Worm (Caenorhabditis elegans) whole organism, L4 larva: ENCODE measurements around the gene EGAP9.4.

Experiments used
- R02D3.7 ChIP-seq: fragments of 150-350 bp; sonication (generic microtip); optimal IDR thresholded peaks from 3 replicates; lab custom pipeline; 2014; ENCODE audit warnings: missing biosample characterization, missing genetic modification characterization
- Y5F2A.4 ChIP-seq: fragments of 200-800 bp; sonication (Bioruptor generic); optimal IDR thresholded peaks from 2 replicates; lab custom pipeline; 2018; ENCODE audit warnings: mild to moderate bottlenecking, missing genetic modification characterization, missing compliant biosample characterization
- arid-1 ChIP-seq: fragments of 200-800 bp; sonication (Bioruptor generic); conservative IDR thresholded peaks from 2 replicates; pipeline ENCODE4 v1.3.6; 2022; ENCODE audit warnings: missing genetic modification reagents, missing genetic modification characterization, missing compliant biosample characterization
- ceh-62 ChIP-seq: sonication (generic microtip); optimal IDR thresholded peaks from 2 replicates; lab custom pipeline; 2017; ENCODE audit warnings: missing biosample characterization, missing genetic modification characterization
- ces-1 ChIP-seq: fragments of 150-350 bp; sonication (generic microtip); optimal IDR thresholded peaks from 4 replicates; lab custom pipeline; 2014; ENCODE audit warnings: missing biosample characterization, missing genetic modification reagents, missing genetic modification characterization
- daf-16 ChIP-seq, 3 experiments: sonication (generic microtip); optimal IDR thresholded peaks; 2 replicates each; lab custom pipeline; 2016 to 2017; ENCODE audit warnings: missing genetic modification characterization in 3 of 3, missing genetic modification reagents in 3 of 3, mild to moderate bottlenecking in 2 of 3, missing compliant biosample characterization in 2 of 3, missing biosample characterization in 1 of 3, moderate library complexity in 1 of 3
- dmd-6 ChIP-seq: fragments of 200-800 bp; sonication (Bioruptor generic); IDR thresholded peaks from 2 replicates; pipeline ENCODE4 v1.3.6; 2022; ENCODE audit warnings: missing genetic modification reagents, missing genetic modification characterization, missing compliant biosample characterization
- dmd-9 ChIP-seq: fragments of 200-800 bp; sonication (Bioruptor generic); IDR thresholded peaks from 2 replicates; pipeline ENCODE4 v1.3.6; 2022; ENCODE audit warnings: missing genetic modification reagents, missing genetic modification characterization, missing compliant biosample characterization
- hif-1 ChIP-seq, 2 experiments: sonication (generic microtip); optimal IDR thresholded peaks; 2 replicates each; lab custom pipeline; 2016 to 2017; ENCODE audit warnings: missing compliant biosample characterization in 2 of 2, missing genetic modification characterization in 2 of 2, missing genetic modification reagents in 2 of 2, missing genotype in 2 of 2, mild to moderate bottlenecking in 1 of 2
- lin-1 ChIP-seq: fragments of 200-800 bp; sonication (Bioruptor generic); IDR thresholded peaks from 2 replicates; pipeline ENCODE4 v1.3.6; 2022; ENCODE audit warnings: missing genetic modification reagents, missing genetic modification characterization, missing compliant biosample characterization
- lin-15B ChIP-seq: fragments of 150-350 bp; sonication (generic microtip); optimal IDR thresholded peaks from 3 replicates; lab custom pipeline; 2014; ENCODE audit warnings: missing biosample characterization, missing genetic modification characterization
- lin-39 ChIP-seq: fragments of 150-350 bp; optimal IDR thresholded peaks from 2 replicates; lab custom pipeline; 2014; ENCODE audit warnings: missing biosample characterization, missing genetic modification reagents, missing genetic modification characterization
- lsy-2 ChIP-seq, 2 experiments: fragments of 150-350 bp in 1 of 2; sonication (generic microtip) in 1 of 2; optimal IDR thresholded peaks; 2 replicates each; lab custom pipeline; 2014 to 2017; ENCODE audit warnings: missing biosample characterization in 2 of 2, missing genetic modification characterization in 2 of 2
- mdt-29 ChIP-seq: fragments of 200-800 bp; sonication (Bioruptor generic); IDR thresholded peaks from 2 replicates; pipeline ENCODE4 v1.3.6; 2022; ENCODE audit warnings: missing genetic modification reagents, missing genetic modification characterization, missing compliant biosample characterization
- mxl-3 ChIP-seq: fragments of 200-800 bp; sonication (Bioruptor generic); optimal IDR thresholded peaks from 2 replicates; lab custom pipeline; 2018; ENCODE audit warnings: mild to moderate bottlenecking, missing genetic modification characterization, missing compliant biosample characterization
- nhr-25 ChIP-seq: sonication (generic microtip); optimal IDR thresholded peaks from 2 replicates; lab custom pipeline; 2017; ENCODE audit warnings: missing genetic modification characterization, mild to moderate bottlenecking, missing compliant biosample characterization, antibody characterized with exemption, moderate library complexity, borderline replicate concordance; ENCODE audit not compliant: insufficient read depth
- nhr-41 ChIP-seq: fragments of 200-800 bp; sonication (Bioruptor generic); IDR thresholded peaks from 2 replicates; pipeline ENCODE4 v1.3.6; 2022; ENCODE audit warnings: missing genetic modification reagents, missing genetic modification characterization, missing compliant biosample characterization
- pqm-1 ChIP-seq: sonication (generic microtip); optimal IDR thresholded peaks from 2 replicates; lab custom pipeline; 2017; ENCODE audit warnings: missing biosample characterization, missing genetic modification characterization
- skn-1 ChIP-seq: fragments of 150-350 bp; optimal IDR thresholded peaks from 2 replicates; lab custom pipeline; 2014; ENCODE audit warnings: missing biosample characterization, missing genetic modification characterization
- snpc-1.2 ChIP-seq: fragments of 200-800 bp; sonication (Bioruptor generic); IDR thresholded peaks from 2 replicates; pipeline ENCODE4 v1.3.6; 2022; ENCODE audit warnings: missing genetic modification reagents, missing genetic modification characterization, missing compliant biosample characterization
- unc-130 ChIP-seq: sonication (generic microtip); optimal IDR thresholded peaks from 2 replicates; lab custom pipeline; 2016; ENCODE audit warnings: missing genetic modification reagents, missing genetic modification characterization, missing compliant biosample characterization

The EGAP9.4 gene

ce11 chrV:6621894-6622293, 45.2 kb downstream of the EGAP9.4 start, which contains the start of gene nhr-37:
Gene nhr-37 (plus strand): TSS chrV:6622194.
- TF ChIP-seq R02D3.7: no peak
- TF ChIP-seq lin-15B (tag; lab: Kevin White, UChicago): no peak
- TF ChIP-seq hif-1 (tag; optimal IDR thresholded peaks at IDR 0.05; lab: Kevin White, UChicago): no peak
- no peak for TF ChIP-seq lin-1 (GFP tag; lab: Robert Waterston, UW)
- no peak for TF ChIP-seq ces-1 (GFP tag; lab: Kevin White, UChicago)
- no peak for TF ChIP-seq lsy-2 (tag; optimal IDR thresholded peaks at IDR 0.05; lab: Kevin White, UChicago)
- no peak for TF ChIP-seq arid-1 (GFP tag; lab: Robert Waterston, UW)

- TF ChIP-seq ceh-62 (tag; lab: Kevin White, UChicago) (no peak), daf-16 (GFP tag; optimal IDR thresholded peaks at IDR 0.05; lab: Kevin White, UChicago) (no peak), daf-16 (tag; optimal IDR thresholded peaks at IDR 0.05; lab: Kevin White, UChicago) (no peak), lin-39 (no peak), nhr-25 (tag; lab: Kevin White, UChicago) (no peak), unc-130 (GFP tag; lab: Kevin White, UChicago) (no peak), snpc-1.2 (GFP tag; lab: Robert Waterston, UW) (no peak), dmd-6 (no peak), dmd-9 (GFP tag; lab: Robert Waterston, UW) (no peak), pqm-1 (no peak), nhr-41 (GFP tag; lab: Robert Waterston, UW) (no peak), skn-1 (tag; lab: Kevin White, UChicago) (no peak), Y5F2A.4 (GFP tag; lab: Kevin White, UChicago) (no peak), mxl-3 (GFP tag; lab: Kevin White, UChicago) (no peak), mdt-29 (GFP tag; lab: Robert Waterston, UW) (no peak)
Measured at ce11 chrV:6626244-6626643, 49.6 kb downstream of the EGAP9.4 start, which contains the start of gene ppt-1. Gene ppt-1 (minus strand): TSS chrV:6626344.
